Fruit fly (Drosophila melanogaster) whole organism, embryonic: ENCODE results near the gene trx.

Experiments used
- BEAF-32 ChIP-seq: fragments of 200-800 bp; sonication (Bioruptor generic); optimal IDR thresholded peaks from 3 replicates; lab custom pipeline; 2017; ENCODE audit warnings: missing biosample characterization, missing genetic modification characterization, mild to moderate bottlenecking, moderate library complexity, missing genetic modification reagents
- CG1024 ChIP-seq: fragments of 200-800 bp; sonication (Bioruptor generic); IDR thresholded peaks from 2 replicates; pipeline ENCODE4 v1.3.6; 2022; ENCODE audit warnings: missing biosample characterization, missing genetic modification characterization
- CG11560 ChIP-seq: fragments of 200-800 bp; sonication (Bioruptor generic); IDR thresholded peaks from 3 replicates; pipeline ENCODE4 v1.3.6; 2022; ENCODE audit warnings: missing biosample characterization, missing genetic modification characterization
- CG14667 ChIP-seq: fragments of 200-800 bp; sonication (Bioruptor generic); IDR thresholded peaks from 2 replicates; pipeline ENCODE4 v1.3.6; 2022; ENCODE audit warnings: missing biosample characterization, missing genetic modification characterization
- CG17359 ChIP-seq: fragments of 200-800 bp; sonication (Bioruptor generic); optimal IDR thresholded peaks from 3 replicates; lab custom pipeline; 2018; ENCODE audit warnings: missing biosample characterization, mild to moderate bottlenecking, missing genetic modification characterization, moderate library complexity
- CG34422 ChIP-seq: fragments of 200-800 bp; sonication (Bioruptor generic); IDR thresholded peaks from 3 replicates; pipeline ENCODE4 v1.3.6; 2022; ENCODE audit warnings: missing biosample characterization, missing genetic modification characterization
- CG7745 ChIP-seq: fragments of 200-800 bp; sonication (Bioruptor generic); optimal IDR thresholded peaks from 2 replicates; lab custom pipeline; 2018; ENCODE audit warnings: missing biosample characterization, mild to moderate bottlenecking, missing genetic modification characterization, moderate library complexity
- Stat92E ChIP-seq, 3 experiments: fragments of >200 bp in 2 of 3; fragments of 200-800 bp in 1 of 3; sonication (Bioruptor generic) in 1 of 3; optimal IDR thresholded peaks; 2 replicates each; lab custom pipeline; 2017 to 2019; ENCODE audit warnings: missing biosample characterization in 3 of 3, missing genetic modification characterization in 3 of 3, mild to moderate bottlenecking in 1 of 3, moderate library complexity in 1 of 3
- abd-A ChIP-seq: fragments of 200-800 bp; sonication (Bioruptor generic); optimal IDR thresholded peaks from 3 replicates; lab custom pipeline; 2019; ENCODE audit warnings: missing biosample characterization, mild to moderate bottlenecking, missing genetic modification characterization, moderate library complexity
- crc ChIP-seq: fragments of 200-800 bp; sonication (Bioruptor generic); optimal IDR thresholded peaks from 2 replicates; lab custom pipeline; 2016; ENCODE audit warnings: missing biosample characterization, missing genetic modification characterization
- dpn ChIP-seq, 2 experiments: fragments of 200-800 bp; sonication (Bioruptor generic); optimal IDR thresholded peaks; 3 replicates each; lab custom pipeline; 2016; ENCODE audit warnings: missing biosample characterization in 2 of 2, missing genetic modification characterization in 2 of 2
- gcm2 ChIP-seq: fragments of 200-800 bp; sonication (Bioruptor generic); optimal IDR thresholded peaks from 2 replicates; lab custom pipeline; 2016; ENCODE audit warnings: missing biosample characterization, missing genetic modification characterization
- lola ChIP-seq, 3 experiments: fragments of >200 bp in 2 of 3; fragments of 200-800 bp in 1 of 3; sonication (Bioruptor generic) in 1 of 3; optimal IDR thresholded peaks; 2 replicates each; lab custom pipeline; 2017 to 2019; ENCODE audit warnings: missing biosample characterization in 3 of 3, missing genetic modification characterization in 3 of 3, mild to moderate bottlenecking in 1 of 3, moderate library complexity in 1 of 3
- psq ChIP-seq: fragments of 200-800 bp; sonication (Bioruptor generic); optimal IDR thresholded peaks from 2 replicates; lab custom pipeline; 2017; ENCODE audit warnings: missing biosample characterization, missing genetic modification characterization

- TF ChIP-seq Stat92E (GFP tag; optimal IDR thresholded peaks at IDR 0.05; lab: Kevin White, UChicago) = no peak
- TF ChIP-seq crc = no peak
- no peak for TF ChIP-seq CG11560 (tag; lab: Robert Waterston, UW)
- no peak for TF ChIP-seq dpn (GFP tag; optimal IDR thresholded peaks at IDR 0.05; lab: Kevin White, UChicago)
- TF ChIP-seq CG7745 (tag; lab: Kevin White, UChicago) = no peak
- TF ChIP-seq BEAF-32 = no peak
- TF ChIP-seq CG1024 (GFP tag; lab: Robert Waterston, UW) = no peak
- TF ChIP-seq CG34422 (GFP tag; lab: Robert Waterston, UW) = no peak
- TF ChIP-seq CG17359 (tag; lab: Kevin White, UChicago) = no peak
- TF ChIP-seq gcm2 (GFP tag; lab: Kevin White, UChicago) = no peak
- no peak for TF ChIP-seq abd-A (tag; lab: Kevin White, UChicago)
- no peak for TF ChIP-seq psq
- TF ChIP-seq CG14667 (GFP tag; lab: Robert Waterston, UW) = no peak
- TF ChIP-seq lola (GFP tag; optimal IDR thresholded peaks at IDR 0.05; lab: Kevin White, UChicago) = no peak
These were observed 1.3 kb upstream of the trx start for dm6 chr3R:14287980-14288379.
